Worm (Caenorhabditis elegans) whole organism, L1 larva: ENCODE results near the gene K03H1.9.

Source experiments
- C16A3.4 ChIP-seq: fragments of 150-350 bp; optimal IDR thresholded peaks from 2 replicates; lab custom pipeline; 2014; ENCODE audit warnings: missing biosample characterization, missing genetic modification characterization
- Y116A8C.19 ChIP-seq: sonication (generic microtip); optimal IDR thresholded peaks from 2 replicates; lab custom pipeline; 2016; ENCODE audit warnings: missing compliant biosample characterization, missing genetic modification characterization, borderline replicate concordance
- aha-1 ChIP-seq: fragments of 150-350 bp; optimal IDR thresholded peaks from 2 replicates; lab custom pipeline; 2014; ENCODE audit warnings: missing biosample characterization, missing genetic modification characterization
- alr-1 ChIP-seq: fragments of 200-800 bp; sonication (Bioruptor generic); optimal IDR thresholded peaks from 2 replicates; lab custom pipeline; 2018; ENCODE audit warnings: borderline replicate concordance, mild to moderate bottlenecking, missing genetic modification characterization, missing compliant biosample characterization
- ama-1 ChIP-seq: fragments of 150-350 bp; optimal IDR thresholded peaks from 2 replicates; lab custom pipeline; 2014
- blmp-1 ChIP-seq: fragments of 150-350 bp; optimal IDR thresholded peaks from 2 replicates; lab custom pipeline; 2014; ENCODE audit warnings: missing biosample characterization, missing genetic modification characterization
- ceh-88 ChIP-seq: fragments of 200-800 bp; sonication (Bioruptor generic); IDR thresholded peaks from 2 replicates; pipeline ENCODE4 v1.3.6; 2022; ENCODE audit warnings: missing genetic modification characterization, missing compliant biosample characterization
- ces-1 ChIP-seq: fragments of 150-350 bp; optimal IDR thresholded peaks from 2 replicates; lab custom pipeline; 2014; ENCODE audit warnings: missing biosample characterization, missing genetic modification reagents, missing genetic modification characterization
- dpl-1 ChIP-seq, 3 experiments: fragments of 150-350 bp in 2 of 3; sonication (generic microtip) in 1 of 3; optimal IDR thresholded peaks; 2 replicates each; lab custom pipeline; 2014 to 2017; ENCODE audit warnings: missing biosample characterization in 3 of 3, missing genetic modification characterization in 3 of 3, missing genetic modification reagents in 3 of 3
- dsc-1 ChIP-seq: sonication (generic microtip); optimal IDR thresholded peaks from 2 replicates; lab custom pipeline; 2016; ENCODE audit warnings: mild to moderate bottlenecking, missing genetic modification characterization, missing compliant biosample characterization
- egl-13 ChIP-seq: sonication (generic microtip); optimal IDR thresholded peaks from 2 replicates; lab custom pipeline; 2016; ENCODE audit warnings: missing genotype, missing genetic modification reagents, missing genetic modification characterization, missing compliant biosample characterization
- egl-27 ChIP-seq, 2 experiments: fragments of 150-350 bp in 1 of 2; sonication (generic microtip); optimal IDR thresholded peaks; 3 replicates each; lab custom pipeline; 2017 to 2018; ENCODE audit warnings: missing biosample characterization in 2 of 2, missing genetic modification characterization in 2 of 2, missing genetic modification reagents in 2 of 2
- ets-5 ChIP-seq: fragments of 200-800 bp; sonication (Bioruptor generic); IDR thresholded peaks from 2 replicates; pipeline ENCODE4 v1.3.6; 2022; ENCODE audit warnings: missing genetic modification characterization, missing compliant biosample characterization
- fkh-4 ChIP-seq: sonication (generic microtip); optimal IDR thresholded peaks from 2 replicates; lab custom pipeline; 2016; ENCODE audit warnings: missing compliant biosample characterization, missing genetic modification characterization, borderline replicate concordance
- fos-1 ChIP-seq: fragments of 150-350 bp; optimal IDR thresholded peaks from 2 replicates; lab custom pipeline; 2014; ENCODE audit warnings: missing biosample characterization, missing genetic modification characterization
- hlh-17 ChIP-seq: fragments of 200-800 bp; sonication (Bioruptor generic); optimal IDR thresholded peaks from 2 replicates; lab custom pipeline; 2018; ENCODE audit warnings: missing genetic modification characterization, mild to moderate bottlenecking, missing compliant biosample characterization, moderate library complexity, borderline replicate concordance
- hpl-2 ChIP-seq: fragments of 150-350 bp; optimal IDR thresholded peaks from 2 replicates; lab custom pipeline; 2014; ENCODE audit warnings: missing biosample characterization, missing genetic modification reagents, missing genetic modification characterization
- irx-1 ChIP-seq: sonication (generic microtip); optimal IDR thresholded peaks from 2 replicates; lab custom pipeline; 2016; ENCODE audit warnings: missing genetic modification characterization, missing compliant biosample characterization
- jun-1 ChIP-seq: fragments of 150-350 bp; optimal IDR thresholded peaks from 2 replicates; lab custom pipeline; 2014; ENCODE audit warnings: missing biosample characterization, missing genetic modification reagents, missing genetic modification characterization
- lin-14 ChIP-seq: fragments of 200-800 bp; sonication (Bioruptor generic); optimal IDR thresholded peaks from 2 replicates; lab custom pipeline; 2018; ENCODE audit warnings: mild to moderate bottlenecking, missing genetic modification characterization, moderate library complexity, missing compliant biosample characterization
- lin-35 ChIP-seq, 2 experiments: fragments of 150-350 bp; optimal IDR thresholded peaks; 2 replicates each; lab custom pipeline; 2014; ENCODE audit warnings: missing biosample characterization in 2 of 2, missing genetic modification characterization in 2 of 2, missing genetic modification reagents in 2 of 2
- lin-39 ChIP-seq: fragments of 150-350 bp; optimal IDR thresholded peaks from 2 replicates; lab custom pipeline; 2014; ENCODE audit warnings: missing biosample characterization, missing genetic modification reagents, missing genetic modification characterization
- lsy-2 ChIP-seq, 2 experiments: fragments of 150-350 bp; optimal IDR thresholded peaks; 2 replicates each; lab custom pipeline; 2014; ENCODE audit warnings: missing biosample characterization in 2 of 2, missing genetic modification characterization in 2 of 2
- mdl-1 ChIP-seq, 2 experiments: fragments of 150-350 bp; optimal IDR thresholded peaks; 2 replicates each; lab custom pipeline; 2014 to 2017; ENCODE audit warnings: missing biosample characterization in 2 of 2, missing genetic modification characterization in 2 of 2, inconsistent platforms in 1 of 2
- mef-2 ChIP-seq: fragments of 150-350 bp; optimal IDR thresholded peaks from 2 replicates; lab custom pipeline; 2014; ENCODE audit warnings: missing biosample characterization, missing genetic modification characterization
- nhr-19 ChIP-seq: fragments of 200-800 bp; sonication (Bioruptor generic); conservative IDR thresholded peaks from 2 replicates; pipeline ENCODE4 v1.3.6; 2022; ENCODE audit warnings: missing genetic modification characterization, missing compliant biosample characterization
- nhr-237 ChIP-seq: fragments of 150-350 bp; optimal IDR thresholded peaks from 2 replicates; lab custom pipeline; 2014; ENCODE audit warnings: missing biosample characterization, missing genetic modification characterization
- nhr-28 ChIP-seq: fragments of 150-350 bp; optimal IDR thresholded peaks from 2 replicates; lab custom pipeline; 2014; ENCODE audit warnings: missing biosample characterization, missing genetic modification characterization
- nhr-77 ChIP-seq: fragments of 150-350 bp; optimal IDR thresholded peaks from 2 replicates; lab custom pipeline; 2014; ENCODE audit warnings: missing biosample characterization, missing genetic modification characterization
- nhr-84 ChIP-seq: sonication (generic microtip); optimal IDR thresholded peaks from 2 replicates; lab custom pipeline; 2017; ENCODE audit warnings: missing biosample characterization, missing genetic modification characterization
- nhr-85 ChIP-seq: sonication (generic microtip); peaks from one replicate; lab custom pipeline; 2016; ENCODE audit warnings: missing genetic modification characterization, inconsistent platforms, missing compliant biosample characterization
- nhr-90 ChIP-seq: sonication (generic microtip); optimal IDR thresholded peaks from 2 replicates; lab custom pipeline; 2016; ENCODE audit warnings: mild to moderate bottlenecking, missing genetic modification characterization, missing compliant biosample characterization; ENCODE audit not compliant: poor library complexity
- rnt-1 ChIP-seq: sonication (generic microtip); optimal IDR thresholded peaks from 2 replicates; lab custom pipeline; 2016; ENCODE audit warnings: mild to moderate bottlenecking, missing genetic modification characterization, moderate library complexity, missing compliant biosample characterization
- skn-1 ChIP-seq: fragments of 150-350 bp; optimal IDR thresholded peaks from 2 replicates; lab custom pipeline; 2014; ENCODE audit warnings: missing biosample characterization, missing genetic modification characterization
- snu-23 ChIP-seq: sonication (generic microtip); optimal IDR thresholded peaks from 2 replicates; lab custom pipeline; 2016; ENCODE audit warnings: missing genetic modification characterization, missing compliant biosample characterization
- sox-4 ChIP-seq: sonication (generic microtip); optimal IDR thresholded peaks from 2 replicates; lab custom pipeline; 2016; ENCODE audit warnings: missing genetic modification characterization, missing compliant biosample characterization
- sptf-1 ChIP-seq: fragments of 150-350 bp; optimal IDR thresholded peaks from 2 replicates; lab custom pipeline; 2014; ENCODE audit warnings: missing biosample characterization, missing genetic modification characterization
- swsn-7 ChIP-seq: sonication (generic microtip); optimal IDR thresholded peaks from 2 replicates; lab custom pipeline; 2016; ENCODE audit warnings: missing genetic modification characterization, missing compliant biosample characterization
- tbx-2 ChIP-seq: sonication (generic microtip); optimal IDR thresholded peaks from 2 replicates; lab custom pipeline; 2016; ENCODE audit warnings: missing genetic modification characterization, missing compliant biosample characterization
- tlp-1 ChIP-seq: fragments of 150-350 bp; optimal IDR thresholded peaks from 2 replicates; lab custom pipeline; 2014; ENCODE audit warnings: missing biosample characterization, missing genetic modification characterization
- unc-130 ChIP-seq: fragments of 150-350 bp; optimal IDR thresholded peaks from 2 replicates; lab custom pipeline; 2017; ENCODE audit warnings: missing biosample characterization, missing genetic modification characterization, inconsistent platforms
- unc-62 ChIP-seq: fragments of 150-350 bp; optimal IDR thresholded peaks from 2 replicates; lab custom pipeline; 2014; ENCODE audit warnings: missing biosample characterization, missing genetic modification reagents, missing genetic modification characterization
- vab-15 ChIP-seq: sonication (generic microtip); optimal IDR thresholded peaks from 2 replicates; lab custom pipeline; 2017; ENCODE audit warnings: missing genotype, mild to moderate bottlenecking, missing genetic modification characterization, missing compliant biosample characterization
- zag-1 ChIP-seq: fragments of 150-350 bp; optimal IDR thresholded peaks from 2 replicates; lab custom pipeline; 2014; ENCODE audit warnings: missing biosample characterization, missing genetic modification characterization
- ztf-11 ChIP-seq, 2 experiments: sonication (generic microtip); optimal IDR thresholded peaks; 2 replicates each; lab custom pipeline; 2016 to 2017; ENCODE audit warnings: missing genetic modification characterization in 2 of 2, missing biosample characterization in 1 of 2, missing compliant biosample characterization in 1 of 2
- ztf-4 ChIP-seq: fragments of 150-350 bp; optimal IDR thresholded peaks from 2 replicates; lab custom pipeline; 2014; ENCODE audit warnings: missing biosample characterization, missing genetic modification characterization

Gene K03H1.9

DNA sequence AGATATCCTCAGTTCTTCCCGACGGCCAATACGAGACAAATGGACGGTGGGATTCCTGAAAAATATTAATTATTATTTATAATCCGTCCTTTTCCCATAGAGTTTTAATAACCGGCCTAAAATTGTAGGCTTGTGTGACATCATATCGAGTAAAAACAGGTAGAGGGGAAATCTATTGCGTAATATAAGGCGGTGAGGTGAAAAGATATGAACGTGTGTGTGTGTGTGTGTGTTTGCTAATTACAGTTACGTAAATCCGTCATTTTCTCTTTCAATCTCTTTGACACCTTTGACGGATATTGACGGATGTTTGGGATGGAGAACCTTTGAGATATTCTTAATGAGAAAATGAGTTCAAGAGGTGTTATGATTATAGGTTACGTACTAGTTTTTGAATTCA, 24.2 kb upstream of the K03H1.9 start:
- TF ChIP-seq mdl-1 (tag; optimal IDR thresholded peaks at IDR 0.05; lab: Kevin White, UChicago) (no peak), blmp-1 (tag; lab: Kevin White, UChicago) (peak; percentile 39)

DNA sequence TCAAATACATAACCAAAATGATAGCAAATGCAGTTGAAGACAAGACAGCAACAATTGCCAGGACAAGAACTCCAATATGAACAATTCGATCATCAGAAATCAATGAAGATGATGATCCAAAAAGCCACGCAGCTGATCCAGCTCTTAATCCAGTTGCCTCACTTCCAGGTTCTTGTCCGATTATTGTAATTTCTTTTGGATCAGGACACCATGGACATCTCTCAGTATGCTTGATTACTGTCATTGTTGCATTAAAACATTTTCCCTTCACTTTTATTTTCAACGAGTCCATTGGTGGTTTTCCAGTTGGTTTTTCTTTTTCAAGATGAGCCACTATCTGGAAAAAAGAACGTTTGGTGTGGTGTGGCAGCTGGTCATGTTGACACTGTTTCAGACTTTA, 23.1 kb upstream of the K03H1.9 start:
- TF ChIP-seq ceh-88 (GFP tag; lab: Robert Waterston, UW) (no peak), dpl-1 (GFP tag; optimal IDR thresholded peaks at IDR 0.05; lab: Kevin White, UChicago) (no peak), unc-62 (GFP tag; lab: Kevin White, UChicago) (no peak), nhr-90 (tag; lab: Kevin White, UChicago) (no peak)

ce11 chrIII:9963447-9963846, 22.2 kb upstream of the K03H1.9 start:
- TF ChIP-seq hlh-17 (GFP tag; lab: Kevin White, UChicago) (no peak), C16A3.4 (tag; lab: Kevin White, UChicago) (no peak), nhr-84 (no peak), ces-1 (no peak), swsn-7 (no peak)

DNA sequence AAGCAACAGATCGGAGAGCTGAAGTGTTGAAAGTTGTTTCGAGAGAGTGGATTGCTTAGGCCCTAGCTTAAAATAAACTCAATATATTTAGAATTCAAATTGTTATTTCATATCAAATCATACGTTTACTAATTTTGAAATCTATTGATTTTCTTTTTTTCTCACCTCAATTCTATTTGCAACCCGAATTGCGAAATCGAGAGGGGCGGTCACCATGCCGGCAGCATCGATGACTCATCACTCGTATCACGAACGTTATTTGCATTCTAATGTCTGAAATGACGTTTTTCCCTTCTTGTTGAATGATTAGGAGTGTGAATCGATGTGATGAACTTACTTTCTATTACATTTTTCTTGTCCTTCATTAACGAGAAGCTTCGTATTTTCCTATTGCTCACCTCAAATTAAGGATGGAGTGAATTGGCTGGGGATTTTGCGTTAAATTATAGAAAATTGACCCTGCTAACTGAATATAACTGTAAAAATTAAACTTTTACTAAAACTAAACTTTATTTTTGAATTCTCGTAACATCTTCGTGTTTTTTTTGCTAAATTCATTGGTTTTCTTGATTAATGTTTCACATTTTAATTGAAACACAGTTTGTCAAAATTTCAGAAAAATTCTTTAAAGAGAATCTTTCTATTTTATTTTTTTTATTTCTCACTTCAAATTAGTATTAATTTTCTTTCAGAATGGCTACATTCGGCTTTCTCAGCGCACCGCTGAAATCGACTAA, 15.5 kb upstream of the K03H1.9 start, which contains the start of gene alx-1:
Gene alx-1 (plus strand): TSS at position 687 of the 737 bp plus-strand sequence.
- TF ChIP-seq lin-35 (GFP tag; optimal IDR thresholded peaks at IDR 0.05; lab: Kevin White, UChicago) (no peak), sox-4 (tag; lab: Kevin White, UChicago) (no peak), fkh-4 (no peak), egl-27 (tag; optimal IDR thresholded peaks at IDR 0.05; lab: Kevin White, UChicago) (no peak), jun-1 (peak; percentile 88), nhr-85 (peak; percentile 52), zag-1 (tag; lab: Kevin White, UChicago) (no peak), nhr-19 (GFP tag; lab: Robert Waterston, UW) (no peak), ztf-11 (tag; optimal IDR thresholded peaks at IDR 0.05; lab: Kevin White, UChicago) (no peak), nhr-237 (tag; lab: Kevin White, UChicago) (no peak), aha-1 (tag; lab: Kevin White, UChicago) (no peak), hpl-2 (GFP tag; lab: Kevin White, UChicago) (no peak), rnt-1 (tag; lab: Kevin White, UChicago) (no peak), nhr-28 (tag; lab: Kevin White, UChicago) (no peak), mdl-1 (tag; optimal IDR thresholded peaks at IDR 0.05; lab: Kevin White, UChicago) (no peak), vab-15 (no peak), unc-130 (tag; lab: Kevin White, UChicago) (no peak), tlp-1 (tag; lab: Kevin White, UChicago) (no peak), blmp-1 (tag; lab: Kevin White, UChicago) (no peak), snu-23 (GFP tag; lab: Kevin White, UChicago) (no peak), nhr-77 (no peak), lin-39 (tag; lab: Kevin White, UChicago) (no peak), skn-1 (tag; lab: Kevin White, UChicago) (peak; percentile 69), ama-1 (lab: Kevin White, UChicago) (no peak), swsn-7 (no peak), hlh-17 (GFP tag; lab: Kevin White, UChicago) (no peak), alr-1 (tag; lab: Kevin White, UChicago) (no peak), ets-5 (no peak), mef-2 (tag; lab: Kevin White, UChicago) (no peak), Y116A8C.19 (tag; lab: Kevin White, UChicago) (no peak), irx-1 (tag; lab: Kevin White, UChicago) (no peak), sptf-1 (tag; lab: Kevin White, UChicago) (no peak), dpl-1 (GFP tag; optimal IDR thresholded peaks at IDR 0.05; lab: Kevin White, UChicago) (no peak), tbx-2 (tag; lab: Kevin White, UChicago) (no peak), ztf-4 (tag; lab: Kevin White, UChicago) (no peak), lin-14 (GFP tag; lab: Kevin White, UChicago) (no peak), lsy-2 (tag; optimal IDR thresholded peaks at IDR 0.05; lab: Kevin White, UChicago) (no peak), egl-13 (tag; lab: Kevin White, UChicago) (no peak), fos-1 (tag; lab: Kevin White, UChicago) (peak; percentile 27), dsc-1 (tag; lab: Kevin White, UChicago) (no peak)
